Fruit fly (Drosophila melanogaster) whole organism, prepupa: ENCODE data around the gene Mi-2.

Experiments
- Blimp-1 ChIP-seq: fragments of 200-800 bp; sonication (Bioruptor generic); optimal IDR thresholded peaks from 3 replicates; lab custom pipeline; 2017; ENCODE audit warnings: missing biosample characterization, missing genetic modification characterization, mild to moderate bottlenecking, moderate library complexity, missing genetic modification reagents
- CG11294 ChIP-seq: fragments of 200-800 bp; sonication (Bioruptor generic); IDR thresholded peaks from 2 replicates; pipeline ENCODE4 v1.3.6; 2022; ENCODE audit warnings: missing biosample characterization, missing genetic modification characterization
- CG11902 ChIP-seq: fragments of 200-800 bp; sonication (Bioruptor generic); optimal IDR thresholded peaks from 3 replicates; lab custom pipeline; 2016; ENCODE audit warnings: missing biosample characterization, missing genetic modification characterization
- CG15336 ChIP-seq: fragments of 200-800 bp; sonication (Bioruptor generic); IDR thresholded peaks from 2 replicates; pipeline ENCODE4 v1.3.6; 2022; ENCODE audit warnings: missing biosample characterization, missing genetic modification characterization
- CG3919 ChIP-seq: fragments of 200-800 bp; sonication (Bioruptor generic); optimal IDR thresholded peaks from 3 replicates; lab custom pipeline; 2016; ENCODE audit warnings: missing biosample characterization, missing genetic modification characterization
- CG6854 ChIP-seq: fragments of 200-800 bp; sonication (Bioruptor generic); optimal IDR thresholded peaks from 2 replicates; lab custom pipeline; 2017; ENCODE audit warnings: missing biosample characterization, mild to moderate bottlenecking, missing genetic modification characterization
- Eip75B ChIP-seq: fragments of 200-800 bp; sonication (Bioruptor generic); optimal IDR thresholded peaks from 3 replicates; lab custom pipeline; 2016; ENCODE audit warnings: missing biosample characterization, missing genetic modification characterization
- Gug ChIP-seq: fragments of 200-800 bp; sonication (Bioruptor generic); IDR thresholded peaks from 2 replicates; pipeline ENCODE4 v1.3.6; 2022; ENCODE audit warnings: missing biosample characterization, missing genetic modification characterization
- Smox ChIP-seq: fragments of 200-800 bp; sonication (Bioruptor generic); optimal IDR thresholded peaks from 3 replicates; lab custom pipeline; 2016; ENCODE audit warnings: missing biosample characterization, missing genetic modification characterization
- Sox102F ChIP-seq: fragments of 200-800 bp; sonication (Bioruptor generic); optimal IDR thresholded peaks from 2 replicates; lab custom pipeline; 2016; ENCODE audit warnings: missing biosample characterization, mild to moderate bottlenecking, missing genetic modification characterization
- dsx ChIP-seq: fragments of 200-800 bp; optimal IDR thresholded peaks from 3 replicates; lab custom pipeline; 2019; ENCODE audit warnings: missing biosample characterization, mild to moderate bottlenecking, missing genetic modification characterization, moderate library complexity; ENCODE audit not compliant: poor library complexity, severe bottlenecking
- fd59A ChIP-seq: fragments of 200-800 bp; sonication (Bioruptor generic); optimal IDR thresholded peaks from 2 replicates; lab custom pipeline; 2017; ENCODE audit warnings: missing biosample characterization, mild to moderate bottlenecking, missing genetic modification characterization, missing genetic modification reagents
- lz ChIP-seq: fragments of 200-800 bp; sonication (Bioruptor generic); optimal IDR thresholded peaks from 3 replicates; lab custom pipeline; 2016; ENCODE audit warnings: missing biosample characterization, missing genetic modification characterization
- svp ChIP-seq: fragments of 200-800 bp; sonication (Bioruptor generic); peaks from one replicate; lab custom pipeline; 2016; ENCODE audit warnings: missing biosample characterization, missing genetic modification characterization

dm6 chr3L:19857923-19858490 lies 52.0 kb downstream of the Mi-2 start:
- no peak for TF ChIP-seq CG15336 (GFP tag; lab: Robert Waterston, UW)
- no peak for TF ChIP-seq CG6854 (GFP tag; lab: Kevin White, UChicago)
- TF ChIP-seq Sox102F (GFP tag; lab: Kevin White, UChicago), result no peak
- TF ChIP-seq CG3919 (GFP tag; lab: Kevin White, UChicago), result no peak
- no peak for TF ChIP-seq dsx
- no peak for TF ChIP-seq fd59A (GFP tag; lab: Kevin White, UChicago)
- no peak for TF ChIP-seq CG11902 (GFP tag; lab: Kevin White, UChicago)
- no peak for TF ChIP-seq Blimp-1
- TF ChIP-seq CG11294 (GFP tag; lab: Robert Waterston, UW), result no peak
- no peak for TF ChIP-seq Smox
- TF ChIP-seq lz (GFP tag; lab: Kevin White, UChicago), result no peak
- no peak for TF ChIP-seq Gug (GFP tag; lab: Robert Waterston, UW)
- peak; percentile 84 for TF ChIP-seq svp
- TF ChIP-seq Eip75B (GFP tag; lab: Kevin White, UChicago), result no peak
